Worm (Caenorhabditis elegans): ENCODE measurements around the gene acbp-6.

DNA sequence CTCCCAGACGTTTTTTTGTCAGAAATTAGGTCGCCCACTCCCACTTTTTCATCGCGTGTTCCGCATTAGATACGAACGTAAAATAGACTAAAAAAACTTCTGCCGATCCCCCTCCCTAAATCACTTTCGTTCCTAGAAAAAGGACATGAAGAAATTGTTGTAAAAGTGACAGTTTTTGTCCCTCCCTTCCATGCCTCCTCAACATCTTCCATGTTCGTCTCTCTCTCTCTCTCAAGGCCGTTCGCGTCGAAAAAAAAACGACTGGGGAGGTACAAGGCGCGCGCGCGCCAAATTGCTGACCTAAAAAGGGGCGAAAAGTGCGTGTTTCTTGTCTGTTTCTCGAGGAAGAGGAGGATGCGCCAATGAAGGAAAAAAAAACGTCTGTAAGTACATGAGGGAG is 44.8 kb downstream of the acbp-6 start:
- peak; percentile 12 for TF ChIP-seq dve-1 (tag; optimal IDR thresholded peaks at IDR 0.05; ENCODE audit: insufficient read depth)
- no peak for TF ChIP-seq nhr-77 (tag; optimal IDR thresholded peaks at IDR 0.05)
- TF ChIP-seq hif-1 (tag; optimal IDR thresholded peaks at IDR 0.05), result no peak
- no peak for TF ChIP-seq nhr-76 (tag; optimal IDR thresholded peaks at IDR 0.05)
- no peak for TF ChIP-seq ceh-44 (GFP tag; IDR thresholded peaks at IDR 0.05)
- no peak for TF ChIP-seq daf-12 (tag; optimal IDR thresholded peaks at IDR 0.05)

Data from whole organism, L4 larva.